Worm (Caenorhabditis elegans): ENCODE measurements around the gene srh-289.

DNA sequence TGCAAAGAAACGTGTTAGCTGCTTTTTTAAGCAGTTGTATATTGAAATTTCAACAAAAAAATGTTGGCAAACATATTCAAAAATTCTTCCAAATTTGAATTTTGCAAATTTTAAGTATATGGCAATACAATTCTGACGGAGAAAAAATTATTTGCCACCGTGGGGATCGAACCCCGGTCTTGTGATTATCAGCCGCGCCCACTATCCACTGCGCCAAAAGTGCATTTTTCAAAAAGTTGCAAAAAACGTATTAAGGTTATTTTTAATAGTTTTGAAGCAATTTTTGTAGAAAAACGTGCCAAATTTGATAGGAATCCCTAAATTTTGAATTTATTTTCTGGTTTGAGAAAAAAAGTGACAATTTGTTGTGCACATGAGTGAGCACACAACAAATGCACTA lies 9.5 kb downstream of the srh-289 start:
- no peak for TF ChIP-seq nhr-11 (tag; optimal IDR thresholded peaks at IDR 0.05)
- no peak for TF ChIP-seq snpc-4 (tag; optimal IDR thresholded peaks at IDR 0.05)
- no peak for TF ChIP-seq ama-1 (optimal IDR thresholded peaks at IDR 0.05)
- TF ChIP-seq nhr-237 (tag; optimal IDR thresholded peaks at IDR 0.05) = no peak
- no peak for TF ChIP-seq unc-62 (GFP tag; optimal IDR thresholded peaks at IDR 0.05)
